Fruit fly (Drosophila melanogaster) whole organism, embryonic: ENCODE results near the gene Xe7.

ENCODE experiments used
- Abd-B ChIP-seq: fragments of 200-800 bp; sonication (Bioruptor generic); optimal IDR thresholded peaks from 2 replicates; lab custom pipeline; 2018; ENCODE audit warnings: missing biosample characterization, mild to moderate bottlenecking, missing genetic modification characterization, moderate library complexity
- CG10462 ChIP-seq: fragments of 200-800 bp; sonication (Bioruptor generic); optimal IDR thresholded peaks from 2 replicates; lab custom pipeline; 2016; ENCODE audit warnings: missing biosample characterization, missing genetic modification characterization
- CG10654 ChIP-seq: fragments of 200-800 bp; sonication (Bioruptor generic); optimal IDR thresholded peaks from 2 replicates; lab custom pipeline; 2016; ENCODE audit warnings: missing biosample characterization, missing genetic modification characterization
- CG10979 ChIP-seq: fragments of 200-800 bp; sonication (Bioruptor generic); optimal IDR thresholded peaks from 2 replicates; lab custom pipeline; 2018; ENCODE audit warnings: missing biosample characterization, mild to moderate bottlenecking, missing genetic modification characterization, moderate library complexity
- CG11560 ChIP-seq: fragments of 200-800 bp; sonication (Bioruptor generic); IDR thresholded peaks from 3 replicates; pipeline ENCODE4 v1.3.6; 2022; ENCODE audit warnings: missing biosample characterization, missing genetic modification characterization
- CG12391 ChIP-seq: fragments of 200-800 bp; sonication (Bioruptor generic); optimal IDR thresholded peaks from 3 replicates; lab custom pipeline; 2018; ENCODE audit warnings: missing biosample characterization, mild to moderate bottlenecking, missing genetic modification characterization, moderate library complexity
- CG14710 ChIP-seq: fragments of 200-800 bp; sonication (Bioruptor generic); optimal IDR thresholded peaks from 3 replicates; lab custom pipeline; 2019; ENCODE audit warnings: missing biosample characterization, mild to moderate bottlenecking, missing genetic modification characterization, moderate library complexity
- CG17385 ChIP-seq: fragments of 200-800 bp; sonication (Bioruptor generic); optimal IDR thresholded peaks from 3 replicates; lab custom pipeline; 2018; ENCODE audit warnings: missing biosample characterization, mild to moderate bottlenecking, missing genetic modification characterization
- CG17612 ChIP-seq: fragments of 200-800 bp; sonication (Bioruptor generic); IDR thresholded peaks from 2 replicates; pipeline ENCODE4 v1.3.6; 2022; ENCODE audit warnings: missing biosample characterization, missing genetic modification characterization
- CG18011 ChIP-seq: fragments of 200-800 bp; sonication (Bioruptor generic); optimal IDR thresholded peaks from 2 replicates; lab custom pipeline; 2017; ENCODE audit warnings: missing biosample characterization, missing genetic modification characterization, mild to moderate bottlenecking, moderate library complexity, missing genotype
- CG2678 ChIP-seq: fragments of 200-800 bp; sonication (Bioruptor generic); optimal IDR thresholded peaks from 3 replicates; lab custom pipeline; 2019; ENCODE audit warnings: missing biosample characterization, mild to moderate bottlenecking, missing genetic modification characterization, moderate library complexity
- CG4854 ChIP-seq: fragments of 200-800 bp; sonication (Bioruptor generic); optimal IDR thresholded peaks from 2 replicates; lab custom pipeline; 2016; ENCODE audit warnings: missing biosample characterization, missing genetic modification characterization, inconsistent platforms
- CG6254 ChIP-seq: fragments of 200-800 bp; sonication (Bioruptor generic); optimal IDR thresholded peaks from 3 replicates; lab custom pipeline; 2017; ENCODE audit warnings: mild to moderate bottlenecking, missing biosample characterization, missing genetic modification reagents, missing genetic modification characterization
- CG6272 ChIP-seq: fragments of 200-800 bp; sonication (Bioruptor generic); IDR thresholded peaks from 2 replicates; pipeline ENCODE4 v1.3.6; 2022; ENCODE audit warnings: missing biosample characterization, missing genetic modification characterization
- CG6689 ChIP-seq: fragments of 200-800 bp; sonication (Bioruptor generic); IDR thresholded peaks from 2 replicates; pipeline ENCODE4 v1.3.6; 2022; ENCODE audit warnings: missing biosample characterization, missing genetic modification characterization
- CG7987 ChIP-seq: fragments of 200-800 bp; sonication (Bioruptor generic); optimal IDR thresholded peaks from 2 replicates; lab custom pipeline; 2018; ENCODE audit warnings: missing biosample characterization, mild to moderate bottlenecking, missing genetic modification characterization, moderate library complexity
- CG8924 ChIP-seq: fragments of 200-800 bp; optimal IDR thresholded peaks from 3 replicates; lab custom pipeline; 2019; ENCODE audit warnings: missing biosample characterization, mild to moderate bottlenecking, missing genetic modification characterization, moderate library complexity
- Dp ChIP-seq: fragments of 200-800 bp; sonication (Bioruptor generic); optimal IDR thresholded peaks from 2 replicates; lab custom pipeline; 2018; ENCODE audit warnings: missing biosample characterization, mild to moderate bottlenecking, missing genetic modification characterization, moderate library complexity
- HLH54F ChIP-seq: fragments of 200-800 bp; sonication (Bioruptor generic); optimal IDR thresholded peaks from 3 replicates; lab custom pipeline; 2016; ENCODE audit warnings: missing biosample characterization, missing genetic modification characterization
- Hey ChIP-seq: fragments of 200-800 bp; sonication (Bioruptor generic); optimal IDR thresholded peaks from 3 replicates; lab custom pipeline; 2018; ENCODE audit warnings: missing biosample characterization, mild to moderate bottlenecking, missing genetic modification characterization
- Hmx ChIP-seq: fragments of 200-800 bp; sonication (Bioruptor generic); optimal IDR thresholded peaks from 2 replicates; lab custom pipeline; 2016; ENCODE audit warnings: missing biosample characterization, missing genetic modification characterization
- Hr3 ChIP-seq: fragments of 200-800 bp; sonication (Bioruptor generic); optimal IDR thresholded peaks from 3 replicates; lab custom pipeline; 2016; ENCODE audit warnings: missing biosample characterization, missing genetic modification characterization
- Lim3 ChIP-seq: fragments of 200-800 bp; sonication (Bioruptor generic); IDR thresholded peaks from 2 replicates; pipeline ENCODE4 v1.3.6; 2022; ENCODE audit warnings: missing biosample characterization, missing genetic modification characterization
- NFAT ChIP-seq: fragments of 200-800 bp; sonication (Bioruptor generic); IDR thresholded peaks from 2 replicates; pipeline ENCODE4 v1.3.6; 2022; ENCODE audit warnings: missing biosample characterization, missing genetic modification characterization
- Nf-YB ChIP-seq: fragments of 200-800 bp; sonication (Bioruptor generic); optimal IDR thresholded peaks from 3 replicates; lab custom pipeline; 2019; ENCODE audit warnings: missing biosample characterization, mild to moderate bottlenecking, missing genetic modification characterization, moderate library complexity
- Oli ChIP-seq: fragments of 200-800 bp; sonication (Bioruptor generic); optimal IDR thresholded peaks from 2 replicates; lab custom pipeline; 2018; ENCODE audit warnings: missing biosample characterization, mild to moderate bottlenecking, missing genetic modification characterization, moderate library complexity
- TFAM ChIP-seq: fragments of 200-800 bp; sonication (Bioruptor generic); optimal IDR thresholded peaks from 2 replicates; lab custom pipeline; 2017; ENCODE audit warnings: missing biosample characterization, missing genetic modification characterization, inconsistent platforms
- al ChIP-seq: fragments of 200-800 bp; sonication (Bioruptor generic); IDR thresholded peaks from 2 replicates; pipeline ENCODE4 v1.3.6; 2022; ENCODE audit warnings: missing biosample characterization, missing genetic modification characterization
- ara ChIP-seq: fragments of 200-800 bp; sonication (Bioruptor generic); IDR thresholded peaks from 2 replicates; pipeline ENCODE4 v1.3.6; 2022; ENCODE audit warnings: missing biosample characterization, missing genetic modification characterization
- caup ChIP-seq: fragments of 200-800 bp; sonication (Bioruptor generic); optimal IDR thresholded peaks from 3 replicates; lab custom pipeline; 2017; ENCODE audit warnings: missing biosample characterization, mild to moderate bottlenecking, missing genetic modification characterization, moderate library complexity; ENCODE audit not compliant: severe bottlenecking
- cg ChIP-seq: fragments of 200-800 bp; sonication (Bioruptor generic); optimal IDR thresholded peaks from 3 replicates; lab custom pipeline; 2019; ENCODE audit warnings: missing biosample characterization, mild to moderate bottlenecking, missing genetic modification characterization, moderate library complexity
- croc ChIP-seq: fragments of 200-800 bp; sonication (Bioruptor generic); conservative IDR thresholded peaks from 3 replicates; pipeline ENCODE4 v1.3.6; 2022; ENCODE audit warnings: missing biosample characterization, missing genetic modification characterization
- dati ChIP-seq: fragments of 200-800 bp; sonication (Bioruptor generic); IDR thresholded peaks from 2 replicates; pipeline ENCODE4 v1.3.6; 2022; ENCODE audit warnings: missing biosample characterization, missing genetic modification characterization
- disco-r ChIP-seq: fragments of 200-800 bp; sonication (Bioruptor generic); optimal IDR thresholded peaks from 2 replicates; lab custom pipeline; 2016; ENCODE audit warnings: missing biosample characterization, missing genetic modification characterization
- dpn ChIP-seq, 2 experiments: fragments of 200-800 bp; sonication (Bioruptor generic); optimal IDR thresholded peaks; 3 replicates each; lab custom pipeline; 2016; ENCODE audit warnings: missing biosample characterization in 2 of 2, missing genetic modification characterization in 2 of 2
- ewg ChIP-seq: fragments of 200-800 bp; sonication (Bioruptor generic); optimal IDR thresholded peaks from 3 replicates; lab custom pipeline; 2017; ENCODE audit warnings: mild to moderate bottlenecking, missing biosample characterization, missing genetic modification reagents, missing genetic modification characterization
- gro ChIP-seq: fragments of 200-800 bp; sonication (Bioruptor generic); optimal IDR thresholded peaks from 2 replicates; lab custom pipeline; 2016; ENCODE audit warnings: missing biosample characterization, missing genetic modification characterization
- hbn ChIP-seq: fragments of 200-800 bp; sonication (Bioruptor generic); IDR thresholded peaks from 2 replicates; pipeline ENCODE4 v1.3.6; 2022; ENCODE audit warnings: missing biosample characterization, missing genetic modification characterization; ENCODE audit not compliant: partially characterized antibody
- lmd ChIP-seq: fragments of 200-800 bp; sonication (Bioruptor generic); IDR thresholded peaks from 2 replicates; pipeline ENCODE4 v1.3.6; 2022; ENCODE audit warnings: missing biosample characterization, missing genetic modification characterization
- mam ChIP-seq: fragments of 200-800 bp; sonication (Bioruptor generic); optimal IDR thresholded peaks from 3 replicates; lab custom pipeline; 2016; ENCODE audit warnings: missing biosample characterization, missing genetic modification characterization
- nerfin-1 ChIP-seq: fragments of 200-800 bp; sonication (Bioruptor generic); optimal IDR thresholded peaks from 3 replicates; lab custom pipeline; 2019; ENCODE audit warnings: missing biosample characterization, mild to moderate bottlenecking, missing genetic modification characterization, moderate library complexity
- pita ChIP-seq: fragments of 200-800 bp; sonication (Bioruptor generic); optimal IDR thresholded peaks from 2 replicates; lab custom pipeline; 2017; ENCODE audit warnings: missing biosample characterization, mild to moderate bottlenecking, missing genetic modification characterization
- prd ChIP-seq, 3 experiments: fragments of >200 bp in 2 of 3; fragments of 200-800 bp in 1 of 3; sonication (Bioruptor generic) in 1 of 3; optimal IDR thresholded peaks in 2 of 3; IDR thresholded peaks in 1 of 3; 2 replicates in 2 of 3; 3 replicates in 1 of 3; pipeline versions ENCODE4 v1.3.6 to Lab custom; 2017 to 2022; ENCODE audit warnings: missing biosample characterization in 1 of 3, missing genetic modification characterization in 1 of 3
- schlank ChIP-seq: fragments of 200-800 bp; sonication (Bioruptor generic); optimal IDR thresholded peaks from 2 replicates; lab custom pipeline; 2018; ENCODE audit warnings: missing biosample characterization, mild to moderate bottlenecking, missing genetic modification characterization
- sima ChIP-seq: fragments of 200-800 bp; sonication (Bioruptor generic); optimal IDR thresholded peaks from 2 replicates; lab custom pipeline; 2016; ENCODE audit warnings: missing biosample characterization, missing genetic modification characterization
- slou ChIP-seq: fragments of 200-800 bp; sonication (Bioruptor generic); optimal IDR thresholded peaks from 3 replicates; lab custom pipeline; 2016; ENCODE audit warnings: missing biosample characterization, missing genetic modification characterization
- sug ChIP-seq: fragments of 200-800 bp; optimal IDR thresholded peaks from 2 replicates; lab custom pipeline; 2019; ENCODE audit warnings: missing biosample characterization, mild to moderate bottlenecking, missing genetic modification characterization, moderate library complexity
- zfh2 ChIP-seq: fragments of 200-800 bp; sonication (Bioruptor generic); optimal IDR thresholded peaks from 2 replicates; lab custom pipeline; 2016; ENCODE audit warnings: missing biosample characterization, missing genetic modification characterization

Xe7 gene

dm6 chr3R:5668928-5669739, at the start of gene Xe7, which contains the start of gene Atg17 (continued):
- peak; percentile 94 for TF ChIP-seq CG2678 (tag; lab: Kevin White, UChicago)
- peak; percentile 90 for TF ChIP-seq Oli (tag; lab: Kevin White, UChicago)
- peak; percentile 92 to 95 for TF ChIP-seq dpn (GFP tag; optimal IDR thresholded peaks at IDR 0.05; lab: Kevin White, UChicago)
- TF ChIP-seq Abd-B (GFP tag; lab: Kevin White, UChicago) = peak; percentile 96
- no peak for TF ChIP-seq sima (GFP tag; lab: Kevin White, UChicago)
- TF ChIP-seq Nf-YB (GFP tag; lab: Kevin White, UChicago) = peak; percentile 69
- TF ChIP-seq TFAM (GFP tag; lab: Kevin White, UChicago) = peak; percentile 16
- TF ChIP-seq caup (GFP tag; lab: Kevin White, UChicago) = peak; percentile 85
- TF ChIP-seq NFAT = peak; percentile 93
- TF ChIP-seq CG10462 (GFP tag; lab: Kevin White, UChicago) = peak; percentile 80
- TF ChIP-seq schlank (tag; lab: Kevin White, UChicago) = peak; percentile 81
- TF ChIP-seq lmd (GFP tag; lab: Robert Waterston, UW) = peak; percentile 95
- no peak for TF ChIP-seq prd (optimal IDR thresholded peaks at IDR 0.05; lab: Kevin White, UChicago)
- TF ChIP-seq prd (GFP tag; IDR thresholded peaks at IDR 0.05; lab: Robert Waterston, UW) = peak; percentile 96
- TF ChIP-seq al (GFP tag; lab: Robert Waterston, UW) = peak; percentile 93
- TF ChIP-seq CG17385 (GFP tag; lab: Kevin White, UChicago) = peak; percentile 72
- TF ChIP-seq CG10654 (GFP tag; lab: Kevin White, UChicago) = peak; percentile 91
- TF ChIP-seq cg (GFP tag; lab: Kevin White, UChicago) = peak; percentile 73
- TF ChIP-seq CG6254 (GFP tag; lab: Kevin White, UChicago) = peak; percentile 41
- peak; percentile 68 for TF ChIP-seq dati (GFP tag; lab: Robert Waterston, UW)
- TF ChIP-seq zfh2 (GFP tag; lab: Kevin White, UChicago) = peak; percentile 97
- TF ChIP-seq nerfin-1 (tag; lab: Kevin White, UChicago) = peak; percentile 82
- TF ChIP-seq CG12391 (tag; lab: Kevin White, UChicago) = peak; percentile 94
- TF ChIP-seq hbn (GFP tag; lab: Robert Waterston, UW) = no peak
- peak; percentile 95 for TF ChIP-seq sug
- peak; percentile 90 for TF ChIP-seq slou (GFP tag; lab: Kevin White, UChicago)
- TF ChIP-seq Hey (tag; lab: Kevin White, UChicago) = peak; percentile 76
- peak; percentile 94 for TF ChIP-seq Hr3 (GFP tag; lab: Kevin White, UChicago)
- no peak for TF ChIP-seq pita (GFP tag; lab: Kevin White, UChicago)
- peak; percentile 80 for TF ChIP-seq ewg (GFP tag; lab: Kevin White, UChicago)
- TF ChIP-seq CG6689 (GFP tag; lab: Robert Waterston, UW) = peak; percentile 98
- peak; percentile 62 for TF ChIP-seq CG7987 (GFP tag; lab: Kevin White, UChicago)
- peak; percentile 74 for TF ChIP-seq CG18011 (GFP tag; lab: Kevin White, UChicago)
- peak; percentile 71 for TF ChIP-seq disco-r (GFP tag; lab: Kevin White, UChicago)
- peak; percentile 87 for TF ChIP-seq croc (GFP tag; lab: Robert Waterston, UW)
- peak; percentile 89 for TF ChIP-seq CG11560
- TF ChIP-seq HLH54F (GFP tag; lab: Kevin White, UChicago) = peak; percentile 93
- TF ChIP-seq CG8924 (tag; lab: Kevin White, UChicago) = peak; percentile 89
- peak; percentile 77 for TF ChIP-seq ara (GFP tag; lab: Robert Waterston, UW)
- peak; percentile 96 for TF ChIP-seq mam (GFP tag; lab: Kevin White, UChicago)
- TF ChIP-seq CG10979 (tag; lab: Kevin White, UChicago) = peak; percentile 80
- TF ChIP-seq Dp (GFP tag; lab: Kevin White, UChicago) = peak; percentile 13
- peak; percentile 77 for TF ChIP-seq CG4854 (GFP tag; lab: Kevin White, UChicago)
- peak; percentile 50; the same call in 1 of the 2 replicates for TF ChIP-seq Lim3 (GFP tag; lab: Robert Waterston, UW)
- peak; percentile 94 for TF ChIP-seq CG14710 (tag; lab: Kevin White, UChicago)
- peak; percentile 83 for TF ChIP-seq CG17612 (GFP tag; lab: Robert Waterston, UW)
- TF ChIP-seq gro (GFP tag; lab: Kevin White, UChicago) = peak; percentile 78
- TF ChIP-seq CG6272 = peak; percentile 95
- TF ChIP-seq Hmx = peak; percentile 79
